Fruit fly (Drosophila melanogaster): ENCODE results near the gene Pi3K92E.

Pi3K92E gene

DNA sequence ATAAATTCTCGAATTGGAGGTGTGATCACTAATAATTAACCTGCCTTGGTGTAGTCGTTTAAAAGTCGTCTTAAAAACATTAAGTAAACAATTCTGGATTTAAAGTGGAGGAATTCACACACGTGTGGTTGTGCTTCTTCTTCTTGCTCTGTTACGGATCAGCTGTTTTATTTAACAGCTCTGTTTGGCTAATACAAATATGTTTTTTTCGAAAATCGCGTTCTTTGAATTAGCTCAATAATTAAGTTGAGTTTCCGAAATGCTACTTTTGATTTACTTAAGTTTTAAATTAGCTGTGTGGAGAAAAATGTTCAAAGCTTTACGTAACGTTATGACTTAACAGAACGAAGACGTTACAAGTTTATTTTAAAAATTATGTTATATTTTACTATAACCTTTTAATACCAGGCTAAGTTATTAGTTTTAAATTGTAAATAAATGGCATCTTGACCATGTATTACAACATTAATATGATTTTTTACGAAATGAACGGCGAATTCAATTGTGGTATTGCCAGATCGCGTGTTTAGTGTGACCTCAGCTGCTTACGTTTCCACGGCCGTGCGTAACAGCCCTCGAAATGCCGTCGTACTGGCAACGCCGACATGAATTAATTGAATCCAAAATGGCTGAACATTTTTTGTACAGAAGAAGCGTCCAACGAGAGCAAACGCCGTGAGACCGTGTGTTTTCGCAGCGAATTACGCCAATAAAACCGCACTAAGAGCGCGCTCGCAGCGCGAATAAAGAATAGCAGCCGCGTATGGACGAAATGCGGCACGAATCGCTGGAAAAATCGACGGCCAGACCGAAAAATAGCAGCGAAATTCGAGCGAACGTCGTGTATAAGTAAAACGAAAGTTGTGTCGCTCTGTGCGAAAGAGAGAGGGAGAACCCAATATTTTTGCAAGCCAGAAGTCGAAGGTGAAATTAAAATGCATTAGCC, 41.7 kb downstream of the Pi3K92E start, which contains the start of the genes Pus1 and bon (continued):
- no peak for TF ChIP-seq Hr78 (GFP tag; optimal IDR thresholded peaks at IDR 0.05)
- no peak for TF ChIP-seq Doc3 (GFP tag; IDR thresholded peaks at IDR 0.05; ENCODE audit: partially characterized antibody)
- TF ChIP-seq CG12744 (GFP tag; optimal IDR thresholded peaks at IDR 0.05): no peak
- TF ChIP-seq ro (GFP tag; IDR thresholded peaks at IDR 0.05): no peak
- no peak for TF ChIP-seq HHEX (GFP tag; optimal IDR thresholded peaks at IDR 0.05)
- no peak for TF ChIP-seq br (optimal IDR thresholded peaks at IDR 0.05)
- 0 out of 3 replicates have a peak, but pooled peaks have one; percentile 7 for TF ChIP-seq CG14860 (GFP tag; IDR thresholded peaks at IDR 0.05; ENCODE audit: partially characterized antibody)
- TF ChIP-seq MTF-1 (GFP tag; optimal IDR thresholded peaks at IDR 0.05; ENCODE audit: borderline replicate concordance): no peak
- TF ChIP-seq NFAT (GFP tag; IDR thresholded peaks at IDR 0.05): 0 out of 2 replicates have a peak, but pooled peaks have one; percentile 13
- TF ChIP-seq fu2 (GFP tag; optimal IDR thresholded peaks at IDR 0.05): peak; percentile 25
- TF ChIP-seq maf-S (GFP tag; optimal IDR thresholded peaks at IDR 0.05): no peak
- TF ChIP-seq CG7745 (tag; optimal IDR thresholded peaks at IDR 0.05): no peak
- TF ChIP-seq CG17361 (GFP tag; IDR thresholded peaks at IDR 0.05): no peak
- peak; percentile 68 for TF ChIP-seq sd (tag; optimal IDR thresholded peaks at IDR 0.05)
- peak; percentile 17 for TF ChIP-seq Atf3 (GFP tag; optimal IDR thresholded peaks at IDR 0.05)
- no peak for TF ChIP-seq CG12236 (GFP tag; optimal IDR thresholded peaks at IDR 0.05)
- TF ChIP-seq CG10209 (GFP tag; optimal IDR thresholded peaks at IDR 0.05): no peak
- TF ChIP-seq tgo (GFP tag; IDR thresholded peaks at IDR 0.05): no peak
- no peak for TF ChIP-seq CG6813 (GFP tag; optimal IDR thresholded peaks at IDR 0.05)
- TF ChIP-seq ac (GFP tag; optimal IDR thresholded peaks at IDR 0.05): no peak
- TF ChIP-seq chm (GFP tag; IDR thresholded peaks at IDR 0.05): no peak
- no peak for TF ChIP-seq Dbx (GFP tag; IDR thresholded peaks at IDR 0.05)
- TF ChIP-seq CG2712 (tag; optimal IDR thresholded peaks at IDR 0.05): peak; percentile 33
- TF ChIP-seq CG15073 (GFP tag; optimal IDR thresholded peaks at IDR 0.05): no peak
- no peak for TF ChIP-seq CG11560 (tag; IDR thresholded peaks at IDR 0.05)
- no peak for TF ChIP-seq her (GFP tag; optimal IDR thresholded peaks at IDR 0.05)
- TF ChIP-seq Spps (tag; optimal IDR thresholded peaks at IDR 0.05): no peak
- TF ChIP-seq nerfin-1 (tag; optimal IDR thresholded peaks at IDR 0.05): peak; percentile 90
- no peak for TF ChIP-seq so (GFP tag; IDR thresholded peaks at IDR 0.05)
- TF ChIP-seq Asciz (GFP tag; optimal IDR thresholded peaks at IDR 0.05): no peak
- TF ChIP-seq gsb-n (tag; optimal IDR thresholded peaks at IDR 0.05): no peak
- no peak for TF ChIP-seq CG14014 (GFP tag; IDR thresholded peaks at IDR 0.05)
- TF ChIP-seq jing (GFP tag; optimal IDR thresholded peaks at IDR 0.05): no peak
- TF ChIP-seq CG4820 (GFP tag; optimal IDR thresholded peaks at IDR 0.05): no peak
- TF ChIP-seq CG2202 (tag; optimal IDR thresholded peaks at IDR 0.05): no peak
- TF ChIP-seq usp (GFP tag; optimal IDR thresholded peaks at IDR 0.05): no peak
- TF ChIP-seq Lhr (GFP tag; optimal IDR thresholded peaks at IDR 0.05): peak; percentile 51
- no peak for TF ChIP-seq schlank (tag; optimal IDR thresholded peaks at IDR 0.05)
- TF ChIP-seq Ravus (GFP tag; IDR thresholded peaks at IDR 0.05): no peak
- no peak for TF ChIP-seq Fer1 (GFP tag; optimal IDR thresholded peaks at IDR 0.05)
- no peak for TF ChIP-seq nau (GFP tag; optimal IDR thresholded peaks at IDR 0.05)
- peak; percentile 37; the same call in 1 of the 3 replicates for TF ChIP-seq zfh1 (GFP tag; IDR thresholded peaks at IDR 0.05)
- TF ChIP-seq E2f2 (GFP tag; IDR thresholded peaks at IDR 0.05): peak; percentile 37
- TF ChIP-seq Oaz (GFP tag; IDR thresholded peaks at IDR 0.05): no peak
- peak; percentile 31 for TF ChIP-seq pho (GFP tag; optimal IDR thresholded peaks at IDR 0.05)
- no peak for TF ChIP-seq onecut (GFP tag; IDR thresholded peaks at IDR 0.05)
- no peak for TF ChIP-seq sim (GFP tag; IDR thresholded peaks at IDR 0.05)
- TF ChIP-seq CrebB (tag; optimal IDR thresholded peaks at IDR 0.05): no peak
- no peak for TF ChIP-seq CG12071 (GFP tag; optimal IDR thresholded peaks at IDR 0.05)

All from whole organism, embryonic.